Worm (Caenorhabditis elegans) whole organism, L4 larva: Measurements from ENCODE around the gene hlh-6.
A peak's percentile ranks its signal among the peaks of the same experiment; 100 is the strongest.

Experiments used
- F10B5.3 ChIP-seq: sonication (generic microtip); optimal IDR thresholded peaks from 2 replicates; lab custom pipeline; 2016; ENCODE audit warnings: mild to moderate bottlenecking, missing genetic modification characterization, missing compliant biosample characterization
- F26F4.8 ChIP-seq: fragments of 200-800 bp; sonication (Bioruptor generic); conservative IDR thresholded peaks from 2 replicates; pipeline ENCODE4 v1.3.6; 2022; ENCODE audit warnings: missing genetic modification characterization, missing compliant biosample characterization
- F44E2.7 ChIP-seq: fragments of 200-800 bp; sonication (Bioruptor generic); IDR thresholded peaks from 2 replicates; pipeline ENCODE4 v2.1.2; 2022; ENCODE audit warnings: missing genetic modification characterization, missing compliant biosample characterization
- F49E8.2 ChIP-seq: sonication (generic microtip); optimal IDR thresholded peaks from 2 replicates; lab custom pipeline; 2016; ENCODE audit warnings: missing compliant biosample characterization, mild to moderate bottlenecking, missing genetic modification characterization, borderline replicate concordance
- R02D3.7 ChIP-seq: fragments of 150-350 bp; sonication (generic microtip); optimal IDR thresholded peaks from 3 replicates; lab custom pipeline; 2014; ENCODE audit warnings: missing biosample characterization, missing genetic modification characterization
- T20F7.1 ChIP-seq: fragments of 200-800 bp; sonication (Bioruptor generic); optimal IDR thresholded peaks from 2 replicates; lab custom pipeline; 2018; ENCODE audit warnings: mild to moderate bottlenecking, missing genetic modification characterization, missing compliant biosample characterization
- T26A8.4 ChIP-seq: fragments of 200-800 bp; sonication (Bioruptor generic); IDR thresholded peaks from 2 replicates; pipeline ENCODE4 v1.3.6; 2022; ENCODE audit warnings: missing genetic modification characterization, missing compliant biosample characterization
- Y105C5A.15 ChIP-seq: fragments of 200-800 bp; sonication (Bioruptor generic); IDR thresholded peaks from 2 replicates; pipeline ENCODE4 v1.3.6; 2022; ENCODE audit warnings: missing genetic modification characterization, missing compliant biosample characterization
- ZK546.5 ChIP-seq, 2 experiments: sonication (generic microtip); optimal IDR thresholded peaks; 2 replicates each; lab custom pipeline; 2017; ENCODE audit warnings: missing biosample characterization in 2 of 2, missing genetic modification characterization in 2 of 2
- aha-1 ChIP-seq: fragments of 150-350 bp; peaks from one replicate; lab custom pipeline; 2014; ENCODE audit warnings: missing biosample characterization, missing genetic modification characterization
- aly-2 ChIP-seq: sonication (generic microtip); optimal IDR thresholded peaks from 2 replicates; lab custom pipeline; 2018; ENCODE audit warnings: missing biosample characterization, missing genetic modification characterization
- ama-1 ChIP-seq: fragments of 150-350 bp; optimal IDR thresholded peaks from 2 replicates; lab custom pipeline; 2014; ENCODE audit warnings: inconsistent platforms, mixed read lengths
- attf-4 ChIP-seq: sonication (generic microtip); optimal IDR thresholded peaks from 3 replicates; lab custom pipeline; 2017; ENCODE audit warnings: missing biosample characterization, missing genetic modification characterization
- ceh-32 ChIP-seq: sonication (generic microtip); optimal IDR thresholded peaks from 2 replicates; lab custom pipeline; 2016; ENCODE audit warnings: mild to moderate bottlenecking, missing genetic modification characterization, missing compliant biosample characterization; ENCODE audit not compliant: poor library complexity
- ctbp-1 ChIP-seq: fragments of 200-800 bp; sonication (Bioruptor generic); IDR thresholded peaks from 2 replicates; pipeline ENCODE4 v1.3.6; 2022; ENCODE audit warnings: missing genetic modification reagents, missing genetic modification characterization, missing compliant biosample characterization
- daf-16 ChIP-seq, 3 experiments: sonication (generic microtip); optimal IDR thresholded peaks; 2 replicates each; lab custom pipeline; 2016 to 2017; ENCODE audit warnings: missing genetic modification characterization in 3 of 3, missing genetic modification reagents in 3 of 3, mild to moderate bottlenecking in 2 of 3, missing compliant biosample characterization in 2 of 3, missing biosample characterization in 1 of 3, moderate library complexity in 1 of 3
- daf-19 ChIP-seq: fragments of 200-800 bp; sonication (Bioruptor generic); conservative IDR thresholded peaks from 2 replicates; pipeline ENCODE4 v1.3.6; 2022; ENCODE audit warnings: missing genetic modification characterization, missing compliant biosample characterization
- dpl-1 ChIP-seq: fragments of 150-350 bp; optimal IDR thresholded peaks from 2 replicates; lab custom pipeline; 2014; ENCODE audit warnings: missing biosample characterization, missing genetic modification reagents, missing genetic modification characterization
- dve-1 ChIP-seq: sonication (generic microtip); optimal IDR thresholded peaks from 2 replicates; lab custom pipeline; 2017; ENCODE audit warnings: antibody characterized with exemption, mild to moderate bottlenecking, missing genetic modification characterization, missing compliant biosample characterization; ENCODE audit not compliant: insufficient read depth
- egl-27 ChIP-seq: sonication (generic microtip); optimal IDR thresholded peaks from 3 replicates; lab custom pipeline; 2017; ENCODE audit warnings: missing biosample characterization, missing genetic modification reagents, missing genetic modification characterization
- egl-43 ChIP-seq: fragments of 200-800 bp; sonication (Bioruptor generic); IDR thresholded peaks from 2 replicates; pipeline ENCODE4 v1.3.6; 2022; ENCODE audit warnings: missing genetic modification reagents, missing genetic modification characterization, missing compliant biosample characterization
- fkh-10 ChIP-seq: fragments of 150-350 bp; optimal IDR thresholded peaks from 2 replicates; lab custom pipeline; 2014; ENCODE audit warnings: missing biosample characterization, missing genetic modification reagents, missing genetic modification characterization
- hlh-11 ChIP-seq: fragments of 200-800 bp; sonication (Bioruptor generic); optimal IDR thresholded peaks from 2 replicates; lab custom pipeline; 2018; ENCODE audit warnings: mild to moderate bottlenecking, missing genetic modification characterization, missing compliant biosample characterization
- hlh-30 ChIP-seq: sonication (generic microtip); optimal IDR thresholded peaks from 2 replicates; lab custom pipeline; 2017; ENCODE audit warnings: antibody characterized with exemption, mild to moderate bottlenecking, missing genetic modification characterization, missing compliant biosample characterization; ENCODE audit not compliant: insufficient read depth
- hmg-1.1 ChIP-seq: fragments of 200-800 bp; sonication (Bioruptor generic); IDR thresholded peaks from 2 replicates; pipeline ENCODE4 v1.3.6; 2022; ENCODE audit warnings: missing genetic modification reagents, missing genetic modification characterization, missing compliant biosample characterization
- lin-39 ChIP-seq: fragments of 150-350 bp; optimal IDR thresholded peaks from 2 replicates; lab custom pipeline; 2014; ENCODE audit warnings: missing biosample characterization, missing genetic modification reagents, missing genetic modification characterization
- lsy-2 ChIP-seq, 2 experiments: fragments of 150-350 bp in 1 of 2; sonication (generic microtip) in 1 of 2; optimal IDR thresholded peaks; 2 replicates each; lab custom pipeline; 2014 to 2017; ENCODE audit warnings: missing biosample characterization in 2 of 2, missing genetic modification characterization in 2 of 2
- mep-1 ChIP-seq: fragments of 150-350 bp; sonication (generic microtip); optimal IDR thresholded peaks from 3 replicates; lab custom pipeline; 2014; ENCODE audit warnings: missing biosample characterization, missing genetic modification characterization
- mxl-3 ChIP-seq: fragments of 200-800 bp; sonication (Bioruptor generic); optimal IDR thresholded peaks from 2 replicates; lab custom pipeline; 2018; ENCODE audit warnings: mild to moderate bottlenecking, missing genetic modification characterization, missing compliant biosample characterization
- nhr-11 ChIP-seq: fragments of 150-350 bp; optimal IDR thresholded peaks from 2 replicates; lab custom pipeline; 2014; ENCODE audit warnings: missing biosample characterization, missing genetic modification characterization
- nhr-111 ChIP-seq: fragments of 200-800 bp; sonication (Bioruptor generic); optimal IDR thresholded peaks from 2 replicates; lab custom pipeline; 2018; ENCODE audit warnings: mild to moderate bottlenecking, missing genetic modification characterization, missing compliant biosample characterization
- nhr-237 ChIP-seq: sonication (generic microtip); optimal IDR thresholded peaks from 2 replicates; lab custom pipeline; 2017; ENCODE audit warnings: missing biosample characterization, missing genetic modification characterization
- nhr-42 ChIP-seq: fragments of 200-800 bp; sonication (Bioruptor generic); IDR thresholded peaks from 2 replicates; pipeline ENCODE4 v1.3.6; 2022; ENCODE audit warnings: missing genetic modification characterization, missing compliant biosample characterization
- nhr-48 ChIP-seq: sonication (generic microtip); optimal IDR thresholded peaks from 2 replicates; lab custom pipeline; 2016; ENCODE audit warnings: mild to moderate bottlenecking, missing genetic modification characterization, missing compliant biosample characterization
- nhr-6 ChIP-seq: fragments of 150-350 bp; optimal IDR thresholded peaks from 2 replicates; lab custom pipeline; 2014; ENCODE audit warnings: missing biosample characterization, missing genetic modification characterization
- nhr-76 ChIP-seq: fragments of 150-350 bp; optimal IDR thresholded peaks from 2 replicates; lab custom pipeline; 2014; ENCODE audit warnings: missing biosample characterization, missing genetic modification characterization
- nhr-77 ChIP-seq: fragments of 150-350 bp; optimal IDR thresholded peaks from 2 replicates; lab custom pipeline; 2014; ENCODE audit warnings: missing biosample characterization, missing genetic modification characterization
- pha-4 ChIP-seq, 2 experiments: fragments of 150-350 bp in 1 of 2; fragments of 200-800 bp in 1 of 2; sonication (Bioruptor generic) in 1 of 2; IDR thresholded peaks in 1 of 2; optimal IDR thresholded peaks in 1 of 2; 2 replicates each; pipeline versions ENCODE4 v1.3.6 to Lab custom; 2014 to 2022; ENCODE audit warnings: missing genetic modification characterization in 2 of 2, missing genetic modification reagents in 2 of 2, missing biosample characterization in 1 of 2, missing compliant biosample characterization in 1 of 2
- php-3 ChIP-seq: fragments of 200-800 bp; sonication (Bioruptor generic); IDR thresholded peaks from 2 replicates; pipeline ENCODE4 v1.3.6; 2022; ENCODE audit warnings: missing genetic modification reagents, missing genetic modification characterization, missing compliant biosample characterization
- pqm-1 ChIP-seq: sonication (generic microtip); optimal IDR thresholded peaks from 2 replicates; lab custom pipeline; 2017; ENCODE audit warnings: missing biosample characterization, missing genetic modification characterization
- rbr-2 ChIP-seq: sonication (generic microtip); optimal IDR thresholded peaks from 2 replicates; lab custom pipeline; 2016; ENCODE audit warnings: missing genotype, missing genetic modification characterization, missing compliant biosample characterization
- sdz-12 ChIP-seq: fragments of 200-800 bp; sonication (Bioruptor generic); optimal IDR thresholded peaks from 2 replicates; lab custom pipeline; 2018; ENCODE audit warnings: mild to moderate bottlenecking, missing genetic modification characterization, missing compliant biosample characterization
- skn-1 ChIP-seq: fragments of 150-350 bp; optimal IDR thresholded peaks from 2 replicates; lab custom pipeline; 2014; ENCODE audit warnings: missing biosample characterization, missing genetic modification characterization
- spr-3 ChIP-seq: fragments of 200-800 bp; sonication (Bioruptor generic); optimal IDR thresholded peaks from 2 replicates; lab custom pipeline; 2018; ENCODE audit warnings: mild to moderate bottlenecking, missing genetic modification characterization, missing compliant biosample characterization
- tra-1 ChIP-seq: fragments of 200-800 bp; sonication (Bioruptor generic); IDR thresholded peaks from 2 replicates; pipeline ENCODE4 v1.3.6; 2022; ENCODE audit warnings: missing genetic modification reagents, missing genetic modification characterization, missing compliant biosample characterization
- unc-39 ChIP-seq: sonication (generic microtip); optimal IDR thresholded peaks from 2 replicates; lab custom pipeline; 2017; ENCODE audit warnings: missing biosample characterization, missing genetic modification characterization
- vab-7 ChIP-seq: fragments of 200-800 bp; sonication (Bioruptor generic); IDR thresholded peaks from 2 replicates; pipeline ENCODE4 v1.3.6; 2022; ENCODE audit warnings: missing genetic modification reagents, missing genetic modification characterization, missing compliant biosample characterization
- zag-1 ChIP-seq: fragments of 150-350 bp; optimal IDR thresholded peaks from 2 replicates; lab custom pipeline; 2014; ENCODE audit warnings: missing biosample characterization, missing genetic modification characterization
- zfp-2 ChIP-seq: sonication (generic microtip); optimal IDR thresholded peaks from 2 replicates; lab custom pipeline; 2016; ENCODE audit warnings: mild to moderate bottlenecking, missing genetic modification characterization, missing compliant biosample characterization
- zfp-3 ChIP-seq: fragments of 200-800 bp; sonication (Bioruptor generic); conservative IDR thresholded peaks from 2 replicates; pipeline ENCODE4 v1.3.6; 2022; ENCODE audit warnings: missing genetic modification reagents, missing genetic modification characterization, missing compliant biosample characterization
- zip-2 ChIP-seq: fragments of 150-350 bp; optimal IDR thresholded peaks from 2 replicates; lab custom pipeline; 2014; ENCODE audit warnings: missing biosample characterization, missing genetic modification characterization
- ztf-7 ChIP-seq: fragments of 150-350 bp; optimal IDR thresholded peaks from 2 replicates; lab custom pipeline; 2014; ENCODE audit warnings: missing biosample characterization, missing genetic modification characterization

Gene hlh-6

DNA sequence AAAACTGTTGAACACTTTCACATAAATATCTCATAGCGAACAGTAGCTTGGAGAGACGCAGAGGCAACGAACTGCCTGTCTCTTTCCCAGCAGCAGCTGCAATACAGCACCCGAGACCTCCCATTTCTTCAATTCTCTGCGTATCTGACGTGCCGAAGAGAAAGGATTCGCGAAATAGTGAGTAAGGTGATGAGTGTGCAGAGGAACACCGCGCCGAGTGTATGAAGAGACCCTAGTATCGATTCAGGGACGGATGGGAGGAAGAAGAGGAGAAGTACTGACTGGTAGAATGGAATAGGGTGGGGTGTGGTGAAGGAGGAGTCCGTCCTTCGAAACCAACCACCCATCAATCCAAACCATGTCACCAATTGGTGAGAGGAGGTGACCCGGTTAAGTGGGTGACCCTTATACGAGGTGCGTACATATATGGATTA lies 31.5 kb upstream of the hlh-6 start (continued):
- TF ChIP-seq zfp-2 (tag; lab: Kevin White, UChicago) (no peak), pqm-1 (no peak), pha-4 (GFP tag; IDR thresholded peaks at IDR 0.05; lab: Robert Waterston, UW) (no peak), pha-4 (tag; optimal IDR thresholded peaks at IDR 0.05; lab: Kevin White, UChicago) (no peak), daf-16 (GFP tag; optimal IDR thresholded peaks at IDR 0.05; lab: Kevin White, UChicago) (no peak), daf-16 (tag; optimal IDR thresholded peaks at IDR 0.05; lab: Kevin White, UChicago) (peak; percentile 46), Y105C5A.15 (no peak), egl-27 (tag; lab: Kevin White, UChicago) (no peak), aha-1 (tag; lab: Kevin White, UChicago) (no peak), nhr-11 (tag; lab: Kevin White, UChicago) (peak; percentile 94), ztf-7 (peak; percentile 2), nhr-77 (tag; lab: Kevin White, UChicago) (peak; percentile 28), ZK546.5 (tag; optimal IDR thresholded peaks at IDR 0.05; lab: Kevin White, UChicago) (no peak), nhr-6 (tag; lab: Kevin White, UChicago) (peak; percentile 45), mxl-3 (GFP tag; lab: Kevin White, UChicago) (peak; percentile 86), fkh-10 (GFP tag; lab: Kevin White, UChicago) (no peak), skn-1 (tag; lab: Kevin White, UChicago) (no peak), dve-1 (tag; lab: Kevin White, UChicago) (peak; percentile 67), ama-1 (peak; percentile 40), dpl-1 (GFP tag; lab: Kevin White, UChicago) (peak; percentile 14), T26A8.4 (GFP tag; lab: Robert Waterston, UW) (no peak; the same call in 1 of the 2 replicates), rbr-2 (tag; lab: Kevin White, UChicago) (peak; percentile 77), zag-1 (tag; lab: Kevin White, UChicago) (no peak), R02D3.7 (tag; lab: Kevin White, UChicago) (no peak), nhr-48 (peak; percentile 36), T20F7.1 (GFP tag; lab: Kevin White, UChicago) (peak; percentile 8), vab-7 (no peak), spr-3 (GFP tag; lab: Kevin White, UChicago) (no peak), nhr-237 (tag; lab: Kevin White, UChicago) (no peak), lsy-2 (tag; optimal IDR thresholded peaks at IDR 0.05; lab: Kevin White, UChicago) (peak; percentile 62 to 70), F26F4.8 (GFP tag; lab: Robert Waterston, UW) (no peak), aly-2 (no peak), nhr-111 (GFP tag; lab: Kevin White, UChicago) (no peak), sdz-12 (no peak), egl-43 (GFP tag; lab: Robert Waterston, UW) (peak; percentile 62), hlh-30 (peak; percentile 87), mep-1 (tag; lab: Kevin White, UChicago) (peak; percentile 86), ceh-32 (tag; lab: Kevin White, UChicago) (no peak), hlh-11 (tag; lab: Kevin White, UChicago) (peak; percentile 93), zip-2 (tag; lab: Kevin White, UChicago) (no peak), daf-19 (no peak), lin-39 (tag; lab: Kevin White, UChicago) (no peak), ctbp-1 (0 out of 2 replicates have a peak, but pooled peaks have one; percentile 30), F10B5.3 (tag; lab: Kevin White, UChicago) (peak; percentile 23), zfp-3 (GFP tag; lab: Robert Waterston, UW) (no peak), hmg-1.1 (GFP tag; lab: Robert Waterston, UW) (peak; percentile 83), php-3 (GFP tag; lab: Robert Waterston, UW) (no peak), nhr-76 (no peak), nhr-42 (GFP tag; lab: Robert Waterston, UW) (no peak), attf-4 (tag; lab: Kevin White, UChicago) (no peak), F44E2.7 (GFP tag; lab: Robert Waterston, UW) (no peak), F49E8.2 (tag; lab: Kevin White, UChicago) (no peak), unc-39 (no peak), tra-1 (0 out of 2 replicates have a peak, but pooled peaks have one; percentile 27)
